Worm (Caenorhabditis elegans): ENCODE results near the gene tif-1A.

tif-1A gene

ce11 chrIII:3979980-3980631, 23.8 kb downstream of the tif-1A start (continued):
- peak; percentile 45 for TF ChIP-seq dpl-1 (GFP tag; optimal IDR thresholded peaks at IDR 0.05)
- no peak for TF ChIP-seq zfp-3 (GFP tag; conservative IDR thresholded peaks at IDR 0.05)
- no peak for TF ChIP-seq ama-1 (optimal IDR thresholded peaks at IDR 0.05)
- TF ChIP-seq pha-4 (GFP tag; IDR thresholded peaks at IDR 0.05), result peak; percentile 61; the same call in 1 of the 2 replicates
- no peak for TF ChIP-seq pha-4 (tag; optimal IDR thresholded peaks at IDR 0.05)
- TF ChIP-seq jun-1 (tag; optimal IDR thresholded peaks at IDR 0.05), result no peak

- peak in 1 of 2 experiments; percentile 80 for TF ChIP-seq unc-62 (GFP tag; optimal IDR thresholded peaks at IDR 0.05 in 1 of 2)
- TF ChIP-seq unc-62 (tag; optimal IDR thresholded peaks at IDR 0.05), result no peak
- no peak for TF ChIP-seq mes-2 (tag; optimal IDR thresholded peaks at IDR 0.05; ENCODE audit: poor library complexity, severe bottlenecking)
- TF ChIP-seq tra-1 (GFP tag; IDR thresholded peaks at IDR 0.05), result no peak
- TF ChIP-seq hlh-30 (tag; optimal IDR thresholded peaks at IDR 0.05; ENCODE audit: insufficient read depth), result peak; percentile 13
- TF ChIP-seq Y105C5A.15 (GFP tag; IDR thresholded peaks at IDR 0.05), result no peak
- no peak for TF ChIP-seq unc-130 (GFP tag; optimal IDR thresholded peaks at IDR 0.05)
- TF ChIP-seq arid-1 (GFP tag; conservative IDR thresholded peaks at IDR 0.05), result no peak
- peak; percentile 11 for TF ChIP-seq aha-1 (tag)
- peak; percentile 16 for TF ChIP-seq mep-1 (tag; optimal IDR thresholded peaks at IDR 0.05)
Measured at ce11 chrIII:3978438-3978837, 25.5 kb downstream of the tif-1A start.

ce11 chrIII:3976992-3977391, 26.9 kb downstream of the tif-1A start:
- TF ChIP-seq tag-97 (GFP tag; IDR thresholded peaks at IDR 0.05), result no peak
- TF ChIP-seq nhr-28 (tag; optimal IDR thresholded peaks at IDR 0.05), result peak; percentile 3
- TF ChIP-seq T26A8.4 (GFP tag; IDR thresholded peaks at IDR 0.05), result no peak
- TF ChIP-seq hmg-1.1 (GFP tag; IDR thresholded peaks at IDR 0.05), result no peak
- no peak for TF ChIP-seq spr-3 (GFP tag; optimal IDR thresholded peaks at IDR 0.05)
- no peak for TF ChIP-seq arid-1 (GFP tag; conservative IDR thresholded peaks at IDR 0.05)
- peak; percentile 45 for TF ChIP-seq hlh-11 (tag; optimal IDR thresholded peaks at IDR 0.05)
- no peak for TF ChIP-seq ceh-82 (tag; optimal IDR thresholded peaks at IDR 0.05)
- no peak for TF ChIP-seq hif-1 (tag; optimal IDR thresholded peaks at IDR 0.05)
- TF ChIP-seq php-3 (GFP tag; IDR thresholded peaks at IDR 0.05), result no peak
- peak; percentile 15 for TF ChIP-seq dve-1 (tag; optimal IDR thresholded peaks at IDR 0.05; ENCODE audit: insufficient read depth)
- TF ChIP-seq mxl-2 (GFP tag; conservative IDR thresholded peaks at IDR 0.05), result no peak
- no peak for TF ChIP-seq aha-1 (tag)
- TF ChIP-seq hlh-30 (tag; optimal IDR thresholded peaks at IDR 0.05; ENCODE audit: insufficient read depth), result peak; percentile 75
- no peak for TF ChIP-seq aly-2 (tag; optimal IDR thresholded peaks at IDR 0.05)
- TF ChIP-seq T20F7.1 (GFP tag; optimal IDR thresholded peaks at IDR 0.05), result no peak
- TF ChIP-seq ceh-62 (tag; optimal IDR thresholded peaks at IDR 0.05), result no peak
- TF ChIP-seq unc-39 (tag; optimal IDR thresholded peaks at IDR 0.05), result no peak
- TF ChIP-seq dpl-1 (GFP tag; optimal IDR thresholded peaks at IDR 0.05), result no peak
- TF ChIP-seq nhr-102 (tag; optimal IDR thresholded peaks at IDR 0.05), result no peak
- no peak for TF ChIP-seq daf-8 (GFP tag; IDR thresholded peaks at IDR 0.05)
- no peak for TF ChIP-seq F10B5.3 (tag; optimal IDR thresholded peaks at IDR 0.05)
- no peak for TF ChIP-seq spr-1 (tag; optimal IDR thresholded peaks at IDR 0.05)
- no peak for TF ChIP-seq F26F4.8 (GFP tag; conservative IDR thresholded peaks at IDR 0.05)
- no peak for TF ChIP-seq attf-4 (tag; optimal IDR thresholded peaks at IDR 0.05)
- TF ChIP-seq vab-7 (GFP tag; IDR thresholded peaks at IDR 0.05), result no peak
- TF ChIP-seq nhr-41 (GFP tag; IDR thresholded peaks at IDR 0.05), result no peak
- peak in 1 of 2 experiments; percentile 6 for TF ChIP-seq mdl-1 (tag; optimal IDR thresholded peaks at IDR 0.05)
- TF ChIP-seq duxl-1 (tag; optimal IDR thresholded peaks at IDR 0.05; ENCODE audit: poor library complexity), result no peak
- TF ChIP-seq sdz-12 (GFP tag; optimal IDR thresholded peaks at IDR 0.05), result no peak
- no peak for TF ChIP-seq lim-7 (GFP tag; IDR thresholded peaks at IDR 0.05)
- no peak for TF ChIP-seq lin-13 (GFP tag; optimal IDR thresholded peaks at IDR 0.05)
- TF ChIP-seq lsy-2 (tag; optimal IDR thresholded peaks at IDR 0.05), result no peak

All from whole organism, L4 larva.